Worm (Caenorhabditis elegans) whole organism, L4 larva: Measurements from ENCODE around the gene H40L08.2.
A peak's percentile ranks its signal among the peaks of the same experiment; 100 is the strongest.

Experiments used
- ZK546.5 ChIP-seq, 2 experiments: sonication (generic microtip); optimal IDR thresholded peaks; 2 replicates each; lab custom pipeline; 2017; ENCODE audit warnings: missing biosample characterization in 2 of 2, missing genetic modification characterization in 2 of 2
- dpl-1 ChIP-seq: fragments of 150-350 bp; optimal IDR thresholded peaks from 2 replicates; lab custom pipeline; 2014; ENCODE audit warnings: missing biosample characterization, missing genetic modification reagents, missing genetic modification characterization
- egl-27 ChIP-seq: sonication (generic microtip); optimal IDR thresholded peaks from 3 replicates; lab custom pipeline; 2017; ENCODE audit warnings: missing biosample characterization, missing genetic modification reagents, missing genetic modification characterization
- fos-1 ChIP-seq: fragments of 150-350 bp; optimal IDR thresholded peaks from 2 replicates; lab custom pipeline; 2014; ENCODE audit warnings: missing biosample characterization, missing genetic modification characterization
- lin-13 ChIP-seq: fragments of 150-350 bp; optimal IDR thresholded peaks from 2 replicates; lab custom pipeline; 2014; ENCODE audit warnings: missing biosample characterization, missing genetic modification reagents, missing genetic modification characterization
- lin-29 ChIP-seq: fragments of 200-800 bp; sonication (Bioruptor generic); IDR thresholded peaks from 2 replicates; pipeline ENCODE4 v1.3.6; 2022; ENCODE audit warnings: missing genetic modification reagents, missing genetic modification characterization, missing compliant biosample characterization
- nhr-11 ChIP-seq: fragments of 150-350 bp; optimal IDR thresholded peaks from 2 replicates; lab custom pipeline; 2014; ENCODE audit warnings: missing biosample characterization, missing genetic modification characterization
- nhr-41 ChIP-seq: fragments of 200-800 bp; sonication (Bioruptor generic); IDR thresholded peaks from 2 replicates; pipeline ENCODE4 v1.3.6; 2022; ENCODE audit warnings: missing genetic modification reagents, missing genetic modification characterization, missing compliant biosample characterization
- nhr-76 ChIP-seq: fragments of 150-350 bp; optimal IDR thresholded peaks from 2 replicates; lab custom pipeline; 2014; ENCODE audit warnings: missing biosample characterization, missing genetic modification characterization
- unc-62 ChIP-seq, 3 experiments: fragments of 150-350 bp in 1 of 3; sonication (generic microtip); optimal IDR thresholded peaks in 2 of 3; peaks in 1 of 3; 1 replicate in 1 of 3; 2 replicates in 2 of 3; lab custom pipeline; 2014 to 2017; ENCODE audit warnings: missing biosample characterization in 3 of 3, missing genetic modification characterization in 3 of 3, missing genetic modification reagents in 3 of 3, missing genotype in 1 of 3
- vab-7 ChIP-seq: fragments of 200-800 bp; sonication (Bioruptor generic); IDR thresholded peaks from 2 replicates; pipeline ENCODE4 v1.3.6; 2022; ENCODE audit warnings: missing genetic modification reagents, missing genetic modification characterization, missing compliant biosample characterization
- zag-1 ChIP-seq: fragments of 150-350 bp; optimal IDR thresholded peaks from 2 replicates; lab custom pipeline; 2014; ENCODE audit warnings: missing biosample characterization, missing genetic modification characterization
- ztf-11 ChIP-seq: fragments of 150-350 bp; optimal IDR thresholded peaks from 2 replicates; lab custom pipeline; 2014; ENCODE audit warnings: missing biosample characterization, missing genetic modification characterization
- ztf-7 ChIP-seq: fragments of 150-350 bp; optimal IDR thresholded peaks from 2 replicates; lab custom pipeline; 2014; ENCODE audit warnings: missing biosample characterization, missing genetic modification characterization

ce11 chrX:15104963-15105493 lies 27.5 kb upstream of the H40L08.2 start:
- no peak for TF ChIP-seq fos-1 (tag; lab: Kevin White, UChicago)
- TF ChIP-seq dpl-1 = no peak
- no peak for TF ChIP-seq nhr-41
- no peak for TF ChIP-seq vab-7
- no peak for TF ChIP-seq lin-13 (GFP tag; lab: Kevin White, UChicago)
- TF ChIP-seq unc-62 (GFP tag; optimal IDR thresholded peaks at IDR 0.05 in 1 of 2; lab: Kevin White, UChicago) = peak in 1 of 2 experiments; percentile 93
- TF ChIP-seq unc-62 (tag; optimal IDR thresholded peaks at IDR 0.05; lab: Kevin White, UChicago) = no peak
- TF ChIP-seq zag-1 = no peak
- TF ChIP-seq nhr-76 (tag; lab: Kevin White, UChicago) = no peak
- TF ChIP-seq nhr-11 = no peak
- TF ChIP-seq ztf-7 (tag; lab: Kevin White, UChicago) = no peak
- TF ChIP-seq egl-27 (tag; lab: Kevin White, UChicago) = no peak
- TF ChIP-seq ZK546.5 (tag; optimal IDR thresholded peaks at IDR 0.05; lab: Kevin White, UChicago) = no peak
- no peak for TF ChIP-seq ztf-11 (tag; lab: Kevin White, UChicago)
- no peak for TF ChIP-seq lin-29
